Worm (Caenorhabditis elegans) whole organism, late embryonic: Measurements from ENCODE around the gene rpl-42.

Experiments used
- C38D4.7 ChIP-seq: fragments of 200-800 bp; sonication (Bioruptor generic); optimal IDR thresholded peaks from 2 replicates; lab custom pipeline; 2018; ENCODE audit warnings: mild to moderate bottlenecking, missing genetic modification characterization, moderate library complexity, missing compliant biosample characterization
- ceh-2 ChIP-seq: sonication (generic microtip); optimal IDR thresholded peaks from 2 replicates; lab custom pipeline; 2016; ENCODE audit warnings: missing genotype, missing genetic modification characterization, missing compliant biosample characterization
- ceh-22 ChIP-seq: sonication (generic microtip); optimal IDR thresholded peaks from 2 replicates; lab custom pipeline; 2017; ENCODE audit warnings: missing biosample characterization, missing genetic modification characterization
- ceh-31 ChIP-seq: sonication (generic microtip); optimal IDR thresholded peaks from 2 replicates; lab custom pipeline; 2016; ENCODE audit warnings: missing genetic modification characterization, missing compliant biosample characterization
- elt-2 ChIP-seq: sonication (generic microtip); optimal IDR thresholded peaks from 2 replicates; lab custom pipeline; 2016; ENCODE audit warnings: missing genetic modification reagents, missing genetic modification characterization, missing compliant biosample characterization
- fkh-10 ChIP-seq: fragments of 150-350 bp; optimal IDR thresholded peaks from 2 replicates; lab custom pipeline; 2014; ENCODE audit warnings: missing biosample characterization, missing genetic modification reagents, missing genetic modification characterization
- hlh-15 ChIP-seq: sonication (generic microtip); optimal IDR thresholded peaks from 2 replicates; lab custom pipeline; 2016; ENCODE audit warnings: missing genetic modification characterization, missing compliant biosample characterization
- mec-3 ChIP-seq: sonication (generic microtip); optimal IDR thresholded peaks from 2 replicates; lab custom pipeline; 2016; ENCODE audit warnings: borderline replicate concordance, missing genetic modification characterization, missing compliant biosample characterization
- npax-4 ChIP-seq: sonication (generic microtip); optimal IDR thresholded peaks from 2 replicates; lab custom pipeline; 2016; ENCODE audit warnings: missing genetic modification characterization, missing compliant biosample characterization
- pha-2 ChIP-seq: sonication (generic microtip); optimal IDR thresholded peaks from 2 replicates; lab custom pipeline; 2017; ENCODE audit warnings: mild to moderate bottlenecking, missing genetic modification characterization, missing compliant biosample characterization
- pqm-1 ChIP-seq: sonication (generic microtip); optimal IDR thresholded peaks from 2 replicates; lab custom pipeline; 2016; ENCODE audit warnings: missing genetic modification characterization, missing compliant biosample characterization
- sox-2 ChIP-seq: fragments of 200-800 bp; sonication (Bioruptor generic); IDR thresholded peaks from 2 replicates; pipeline ENCODE4 v1.3.6; 2022; ENCODE audit warnings: missing genetic modification reagents, missing genetic modification characterization, missing compliant biosample characterization
- tbx-7 ChIP-seq: sonication (generic microtip); optimal IDR thresholded peaks from 2 replicates; lab custom pipeline; 2016; ENCODE audit warnings: missing genotype, missing genetic modification characterization, missing compliant biosample characterization
- unc-86 ChIP-seq: sonication (generic microtip); optimal IDR thresholded peaks from 2 replicates; lab custom pipeline; 2016; ENCODE audit warnings: missing genetic modification characterization, missing compliant biosample characterization

- TF ChIP-seq ceh-2 (no peak), npax-4 (tag; lab: Kevin White, UChicago) (no peak), elt-2 (tag; lab: Kevin White, UChicago) (no peak), C38D4.7 (GFP tag; lab: Kevin White, UChicago) (no peak), pqm-1 (tag; lab: Kevin White, UChicago) (no peak), mec-3 (no peak), fkh-10 (GFP tag; lab: Kevin White, UChicago) (no peak), ceh-31 (tag; lab: Kevin White, UChicago) (no peak), unc-86 (tag; lab: Kevin White, UChicago) (no peak), tbx-7 (tag; lab: Kevin White, UChicago) (no peak), ceh-22 (tag; lab: Kevin White, UChicago) (no peak), sox-2 (GFP tag; lab: Robert Waterston, UW) (no peak), pha-2 (no peak), hlh-15 (tag; lab: Kevin White, UChicago) (no peak)
These were observed 37.3 kb upstream of the rpl-42 start, which contains the start of gene F45E10.2 for ce11 chrII:11055223-11055622.
